Fruit fly (Drosophila melanogaster) whole organism: Measurements from ENCODE around the gene kek5.

Experiments used
- CG8478 ChIP-seq: fragments of >200 bp; optimal IDR thresholded peaks from 2 replicates; lab custom pipeline; 2018; ENCODE audit warnings: inconsistent platforms
- Dll ChIP-seq: fragments of >200 bp; optimal IDR thresholded peaks from 2 replicates; lab custom pipeline; 2017
- pan ChIP-seq: fragments of >200 bp; optimal IDR thresholded peaks from 2 replicates; lab custom pipeline; 2017
- psq ChIP-seq: fragments of >200 bp; optimal IDR thresholded peaks from 2 replicates; lab custom pipeline; 2017

dm6 chrX:19307810-19308456, 45.0 kb upstream of the kek5 start, which contains the start of gene CG8051:
- TF ChIP-seq psq (lab: Kevin White, UChicago) = no peak
- TF ChIP-seq pan = no peak
- TF ChIP-seq Dll = no peak
- TF ChIP-seq CG8478 = no peak
